Fruit fly (Drosophila melanogaster) whole organism, pupa: ENCODE results near the gene aux.

Experiments
- CG32121 ChIP-seq: fragments of 200-800 bp; sonication (Bioruptor generic); IDR thresholded peaks from 2 replicates; pipeline ENCODE4 v1.3.6; 2022; ENCODE audit warnings: missing biosample characterization, missing genetic modification characterization
- Ets98B ChIP-seq: fragments of 200-800 bp; sonication (Bioruptor generic); IDR thresholded peaks from 2 replicates; pipeline ENCODE4 v1.3.6; 2022; ENCODE audit warnings: missing biosample characterization, missing genetic modification characterization
- fd96Ca ChIP-seq: fragments of 200-800 bp; sonication (Bioruptor generic); IDR thresholded peaks from 3 replicates; pipeline ENCODE4 v1.3.6; 2022; ENCODE audit warnings: missing biosample characterization, missing genetic modification characterization
- rn ChIP-seq: fragments of 200-800 bp; sonication (Bioruptor generic); IDR thresholded peaks from 2 replicates; pipeline ENCODE4 v1.3.6; 2022; ENCODE audit warnings: missing biosample characterization, missing genetic modification characterization

- TF ChIP-seq Ets98B (no peak), CG32121 (GFP tag; lab: Robert Waterston, UW) (no peak), fd96Ca (no peak), rn (no peak)
Measured at dm6 chr3R:4234991-4235553, 23.5 kb downstream of the aux start, which contains the start of gene Gel.
